Worm (Caenorhabditis elegans) whole organism, late embryonic: Measurements from ENCODE around the gene F49C5.5.

Experiments used
- Y22D7AL.16 ChIP-seq: sonication (generic microtip); optimal IDR thresholded peaks from 2 replicates; lab custom pipeline; 2016; ENCODE audit warnings: missing genetic modification characterization, missing compliant biosample characterization
- ahr-1 ChIP-seq: sonication (generic microtip); optimal IDR thresholded peaks from 2 replicates; lab custom pipeline; 2016; ENCODE audit warnings: missing genetic modification characterization, missing compliant biosample characterization
- ama-1 ChIP-seq: fragments of 150-350 bp; optimal IDR thresholded peaks from 2 replicates; lab custom pipeline; 2014
- che-1 ChIP-seq: sonication (generic microtip); optimal IDR thresholded peaks from 2 replicates; lab custom pipeline; 2016; ENCODE audit warnings: mild to moderate bottlenecking, missing genetic modification characterization, missing compliant biosample characterization
- dmd-4 ChIP-seq: sonication (generic microtip); optimal IDR thresholded peaks from 2 replicates; lab custom pipeline; 2016; ENCODE audit warnings: borderline replicate concordance, missing genetic modification characterization, missing compliant biosample characterization
- elt-2 ChIP-seq: sonication (generic microtip); optimal IDR thresholded peaks from 2 replicates; lab custom pipeline; 2016; ENCODE audit warnings: missing genetic modification reagents, missing genetic modification characterization, missing compliant biosample characterization
- fkh-10 ChIP-seq: fragments of 150-350 bp; optimal IDR thresholded peaks from 2 replicates; lab custom pipeline; 2014; ENCODE audit warnings: missing biosample characterization, missing genetic modification reagents, missing genetic modification characterization
- gmeb-2 ChIP-seq: sonication (generic microtip); optimal IDR thresholded peaks from 2 replicates; lab custom pipeline; 2016; ENCODE audit warnings: missing genetic modification characterization, inconsistent platforms, missing compliant biosample characterization
- hlh-15 ChIP-seq: sonication (generic microtip); optimal IDR thresholded peaks from 2 replicates; lab custom pipeline; 2016; ENCODE audit warnings: missing genetic modification characterization, missing compliant biosample characterization
- mec-3 ChIP-seq: sonication (generic microtip); optimal IDR thresholded peaks from 2 replicates; lab custom pipeline; 2016; ENCODE audit warnings: borderline replicate concordance, missing genetic modification characterization, missing compliant biosample characterization
- pqm-1 ChIP-seq: sonication (generic microtip); optimal IDR thresholded peaks from 2 replicates; lab custom pipeline; 2016; ENCODE audit warnings: missing genetic modification characterization, missing compliant biosample characterization
- unc-55 ChIP-seq: sonication (generic microtip); optimal IDR thresholded peaks from 2 replicates; lab custom pipeline; 2017; ENCODE audit warnings: missing biosample characterization, missing genetic modification reagents, missing genetic modification characterization

ce11 chrII:12499969-12500368 lies 46.3 kb downstream of the F49C5.5 start:
- TF ChIP-seq elt-2 (tag; lab: Kevin White, UChicago), result no peak
- TF ChIP-seq gmeb-2 (tag; lab: Kevin White, UChicago), result no peak
- no peak for TF ChIP-seq unc-55
- no peak for TF ChIP-seq mec-3 (tag; lab: Kevin White, UChicago)
- no peak for TF ChIP-seq fkh-10 (GFP tag; lab: Kevin White, UChicago)
- no peak for TF ChIP-seq pqm-1 (tag; lab: Kevin White, UChicago)
- no peak for TF ChIP-seq che-1 (tag; lab: Kevin White, UChicago)
- TF ChIP-seq ama-1 (lab: Kevin White, UChicago), result no peak
- TF ChIP-seq ahr-1 (tag; lab: Kevin White, UChicago), result no peak
- no peak for TF ChIP-seq hlh-15 (tag; lab: Kevin White, UChicago)
- TF ChIP-seq Y22D7AL.16 (tag; lab: Kevin White, UChicago), result no peak
- no peak for TF ChIP-seq dmd-4
